Worm (Caenorhabditis elegans) whole organism, mixed stage, embryonic: ENCODE results near the gene ent-4.

Experiments
- blmp-1 ChIP-seq: fragments of 150-350 bp; optimal IDR thresholded peaks from 2 replicates; lab custom pipeline; 2014; ENCODE audit warnings: missing biosample characterization, missing genetic modification characterization
- ceh-43 ChIP-seq: fragments of 200-800 bp; sonication (Bioruptor generic); optimal IDR thresholded peaks from 2 replicates; lab custom pipeline; 2018; ENCODE audit warnings: mild to moderate bottlenecking, missing genetic modification characterization, moderate library complexity, missing compliant biosample characterization
- elt-1 ChIP-seq: sonication (generic microtip); optimal IDR thresholded peaks from 2 replicates; lab custom pipeline; 2017; ENCODE audit warnings: missing genetic modification characterization, mild to moderate bottlenecking, missing compliant biosample characterization, antibody characterized with exemption, moderate library complexity, borderline replicate concordance; ENCODE audit not compliant: insufficient read depth
- lin-13 ChIP-seq: fragments of 150-350 bp; optimal IDR thresholded peaks from 2 replicates; lab custom pipeline; 2014; ENCODE audit warnings: missing biosample characterization, missing genetic modification characterization
- mab-5 ChIP-seq: fragments of 150-350 bp; optimal IDR thresholded peaks from 2 replicates; lab custom pipeline; 2014; ENCODE audit warnings: missing biosample characterization, missing genetic modification characterization
- nhr-12 ChIP-seq: fragments of 150-350 bp; optimal IDR thresholded peaks from 2 replicates; lab custom pipeline; 2014; ENCODE audit warnings: missing biosample characterization, missing genetic modification characterization
- nhr-2 ChIP-seq: fragments of 150-350 bp; optimal IDR thresholded peaks from 2 replicates; lab custom pipeline; 2014; ENCODE audit warnings: missing biosample characterization, missing genetic modification characterization
- pha-4 ChIP-seq: fragments of 150-350 bp; optimal IDR thresholded peaks from 2 replicates; lab custom pipeline; 2018; ENCODE audit warnings: missing biosample characterization, missing genetic modification reagents, missing genetic modification characterization
- snpc-4 ChIP-seq: fragments of 150-350 bp; optimal IDR thresholded peaks from 2 replicates; lab custom pipeline; 2014; ENCODE audit warnings: missing biosample characterization, missing genetic modification characterization
- unc-62 ChIP-seq: fragments of 150-350 bp; optimal IDR thresholded peaks from 2 replicates; lab custom pipeline; 2014; ENCODE audit warnings: missing biosample characterization, missing genetic modification reagents, missing genetic modification characterization
- ztf-11 ChIP-seq: fragments of 150-350 bp; optimal IDR thresholded peaks from 2 replicates; lab custom pipeline; 2014; ENCODE audit warnings: missing biosample characterization, missing genetic modification characterization

ce11 chrIV:13776115-13776514 lies 49.4 kb downstream of the ent-4 start, which contains the start of gene Y45F10D.16:
- no peak for TF ChIP-seq elt-1
- TF ChIP-seq ztf-11 (tag; lab: Kevin White, UChicago), result no peak
- no peak for TF ChIP-seq lin-13
- no peak for TF ChIP-seq nhr-12 (tag; lab: Kevin White, UChicago)
- no peak for TF ChIP-seq unc-62
- no peak for TF ChIP-seq snpc-4 (tag; lab: Kevin White, UChicago)
- no peak for TF ChIP-seq nhr-2
- no peak for TF ChIP-seq pha-4 (tag; lab: Kevin White, UChicago)
- TF ChIP-seq blmp-1 (tag; lab: Kevin White, UChicago), result no peak
- no peak for TF ChIP-seq ceh-43
- TF ChIP-seq mab-5 (tag; lab: Kevin White, UChicago), result no peak
